Worm (Caenorhabditis elegans): ENCODE measurements around the gene cup-14.

- no peak for TF ChIP-seq nhr-10 (tag; optimal IDR thresholded peaks at IDR 0.05)
- no peak for TF ChIP-seq saeg-2 (GFP tag; IDR thresholded peaks at IDR 0.05)
- TF ChIP-seq snpc-4 (tag; optimal IDR thresholded peaks at IDR 0.05) = no peak
- TF ChIP-seq ceh-82 (tag; optimal IDR thresholded peaks at IDR 0.05) = no peak
- no peak for TF ChIP-seq jun-1 (tag; optimal IDR thresholded peaks at IDR 0.05)
- no peak for TF ChIP-seq nhr-11 (tag; optimal IDR thresholded peaks at IDR 0.05)
- no peak for TF ChIP-seq arid-1 (GFP tag; conservative IDR thresholded peaks at IDR 0.05)
- TF ChIP-seq nhr-25 (tag; optimal IDR thresholded peaks at IDR 0.05; ENCODE audit: borderline replicate concordance, insufficient read depth) = no peak
Observed at ce11 chrII:13877994-13878393, 6.0 kb upstream of the cup-14 start.

All from whole organism, L4 larva.